Fruit fly (Drosophila melanogaster): ENCODE results near the gene Polr3C.

Gene Polr3C

DNA sequence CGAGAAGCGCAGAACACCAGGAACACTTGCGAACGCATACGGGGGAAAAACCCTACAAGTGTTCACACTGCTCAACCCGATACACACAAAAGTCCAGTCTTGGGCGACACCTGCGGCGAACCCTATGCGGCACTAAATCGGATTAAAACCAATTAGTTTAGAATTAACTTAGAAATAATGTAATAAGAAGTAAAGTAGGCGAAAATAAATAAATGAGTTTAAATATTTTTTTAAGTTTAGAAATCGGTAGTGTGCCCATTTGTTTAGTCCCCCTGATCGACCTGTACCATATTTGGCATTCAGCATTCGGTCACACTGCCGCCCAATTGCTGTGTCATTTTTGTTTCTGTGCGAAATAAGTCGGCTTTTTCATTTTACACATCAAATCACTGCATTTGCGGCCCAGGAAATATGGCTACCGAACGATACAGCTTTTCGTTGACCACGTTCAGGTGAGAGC, 29.2 kb upstream of the Polr3C start, which contains the start of gene Prosalpha2 (continued):
- no peak for TF ChIP-seq usp (GFP tag; optimal IDR thresholded peaks at IDR 0.05)
- TF ChIP-seq CG9215 (GFP tag; IDR thresholded peaks at IDR 0.05), result no peak
- TF ChIP-seq Myb (GFP tag; optimal IDR thresholded peaks at IDR 0.05), result peak; percentile 20
- TF ChIP-seq pros (GFP tag; optimal IDR thresholded peaks at IDR 0.05), result no peak
- peak; percentile 30; the same call in 1 of the 2 replicates for TF ChIP-seq CG32532 (GFP tag; IDR thresholded peaks at IDR 0.05)
- no peak for TF ChIP-seq CG9727 (GFP tag; optimal IDR thresholded peaks at IDR 0.05)
- TF ChIP-seq mirr (GFP tag; optimal IDR thresholded peaks at IDR 0.05), result no peak
- no peak for TF ChIP-seq dm (GFP tag; optimal IDR thresholded peaks at IDR 0.05)
- TF ChIP-seq sr (GFP tag; IDR thresholded peaks at IDR 0.05), result no peak
- no peak for TF ChIP-seq bsh (GFP tag; optimal IDR thresholded peaks at IDR 0.05)
- peak; percentile 72 for TF ChIP-seq Elba2 (GFP tag; optimal IDR thresholded peaks at IDR 0.05)
- no peak for TF ChIP-seq chm (GFP tag; IDR thresholded peaks at IDR 0.05)
- peak; percentile 33 for TF ChIP-seq CG17829 (tag; optimal IDR thresholded peaks at IDR 0.05)
- TF ChIP-seq trem (tag; optimal IDR thresholded peaks at IDR 0.05), result peak; percentile 80
- no peak for TF ChIP-seq gt (GFP tag; IDR thresholded peaks at IDR 0.05)
- TF ChIP-seq crol (GFP tag; IDR thresholded peaks at IDR 0.05), result no peak
- TF ChIP-seq CG4617 (GFP tag; optimal IDR thresholded peaks at IDR 0.05; ENCODE audit: borderline replicate concordance), result peak; percentile 57
- TF ChIP-seq Ptx1 (GFP tag; IDR thresholded peaks at IDR 0.05), result peak; percentile 21; the same call in 1 of the 2 replicates
- no peak for TF ChIP-seq Chrac-16 (GFP tag; optimal IDR thresholded peaks at IDR 0.05)
- TF ChIP-seq zen (tag; optimal IDR thresholded peaks at IDR 0.05), result no peak
- no peak for TF ChIP-seq bcd (GFP tag; optimal IDR thresholded peaks at IDR 0.05)
- TF ChIP-seq Fer2 (tag; optimal IDR thresholded peaks at IDR 0.05), result no peak
- no peak for TF ChIP-seq CG7271 (tag; optimal IDR thresholded peaks at IDR 0.05)
- peak; percentile 25; the same call in 1 of the 2 replicates for TF ChIP-seq Dref (GFP tag; IDR thresholded peaks at IDR 0.05)
- TF ChIP-seq CG8290 (GFP tag; optimal IDR thresholded peaks at IDR 0.05), result peak; percentile 9
- TF ChIP-seq CG8290 (tag; optimal IDR thresholded peaks at IDR 0.05), result no peak

DNA sequence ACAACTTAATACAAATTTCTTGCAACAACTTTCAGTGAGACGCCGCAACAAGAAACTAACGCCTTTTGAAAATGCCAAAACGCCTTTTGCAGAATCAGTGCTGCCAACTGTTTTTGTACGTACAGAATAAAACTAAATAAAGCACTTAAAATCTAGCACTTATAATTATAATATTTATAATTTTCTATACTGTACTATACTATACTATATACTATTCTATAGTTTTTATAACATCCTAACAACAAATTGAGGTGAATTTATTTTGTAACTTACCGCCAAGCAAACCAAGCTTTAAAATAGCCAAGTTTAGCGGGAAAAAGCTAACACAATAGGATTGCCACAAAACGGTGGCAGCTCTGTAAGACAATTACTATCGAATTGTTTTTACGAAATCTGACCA, 26.4 kb upstream of the Polr3C start, which contains the start of the genes Aos1 and Srlp:
TSS of gene Aos1 (minus strand) at position 59 of the 400 bp plus-strand sequence.
TSS of gene Srlp (plus strand) at position 335 of the 400 bp plus-strand sequence.
- TF ChIP-seq CG42726 (GFP tag; IDR thresholded peaks at IDR 0.05; ENCODE audit: partially characterized antibody), result no peak
- peak; percentile 62 for TF ChIP-seq CG15696 (tag; optimal IDR thresholded peaks at IDR 0.05)
- no peak for TF ChIP-seq MTF-1 (GFP tag; optimal IDR thresholded peaks at IDR 0.05; ENCODE audit: borderline replicate concordance)
- no peak for TF ChIP-seq ash1 (GFP tag; optimal IDR thresholded peaks at IDR 0.05)
- no peak for TF ChIP-seq GATAe (GFP tag; conservative IDR thresholded peaks at IDR 0.05)
- TF ChIP-seq CG7745 (tag; optimal IDR thresholded peaks at IDR 0.05), result no peak
- TF ChIP-seq bigmax (GFP tag; optimal IDR thresholded peaks at IDR 0.05), result no peak
- TF ChIP-seq Ada2b (GFP tag; IDR thresholded peaks at IDR 0.05), result no peak
- no peak for TF ChIP-seq Myb (GFP tag; optimal IDR thresholded peaks at IDR 0.05)
- TF ChIP-seq Gsc (GFP tag; IDR thresholded peaks at IDR 0.05), result no peak
- peak; percentile 58 for TF ChIP-seq CG15601 (tag; optimal IDR thresholded peaks at IDR 0.05)
- peak; percentile 63 for TF ChIP-seq YL-1 (GFP tag; optimal IDR thresholded peaks at IDR 0.05)
- no peak for TF ChIP-seq CG15479 (GFP tag; optimal IDR thresholded peaks at IDR 0.05)
- TF ChIP-seq zfh1 (GFP tag; IDR thresholded peaks at IDR 0.05), result no peak
- peak; percentile 1 for TF ChIP-seq ewg (GFP tag; optimal IDR thresholded peaks at IDR 0.05)
- TF ChIP-seq HLH3B (GFP tag; IDR thresholded peaks at IDR 0.05), result no peak
- TF ChIP-seq cg (GFP tag; optimal IDR thresholded peaks at IDR 0.05), result no peak
- TF ChIP-seq CG1647 (GFP tag; optimal IDR thresholded peaks at IDR 0.05), result peak; percentile 6
- no peak for TF ChIP-seq bab2 (GFP tag; optimal IDR thresholded peaks at IDR 0.05)
- TF ChIP-seq Fer2 (tag; optimal IDR thresholded peaks at IDR 0.05), result peak; percentile 34
- TF ChIP-seq CG1602 (GFP tag; optimal IDR thresholded peaks at IDR 0.05), result peak; percentile 3
- peak; percentile 9 for TF ChIP-seq Usf (GFP tag; optimal IDR thresholded peaks at IDR 0.05)
- peak; percentile 71 for TF ChIP-seq grau (tag; optimal IDR thresholded peaks at IDR 0.05)
- TF ChIP-seq wek (GFP tag; optimal IDR thresholded peaks at IDR 0.05), result no peak
- TF ChIP-seq peb (GFP tag; IDR thresholded peaks at IDR 0.05), result no peak
- no peak for TF ChIP-seq sim (GFP tag; IDR thresholded peaks at IDR 0.05)
- TF ChIP-seq ac (GFP tag; optimal IDR thresholded peaks at IDR 0.05), result no peak
- TF ChIP-seq CG2889 (GFP tag; IDR thresholded peaks at IDR 0.05), result no peak
